Worm (Caenorhabditis elegans): ENCODE data around the gene T14G8.6.

Gene T14G8.6

DNA sequence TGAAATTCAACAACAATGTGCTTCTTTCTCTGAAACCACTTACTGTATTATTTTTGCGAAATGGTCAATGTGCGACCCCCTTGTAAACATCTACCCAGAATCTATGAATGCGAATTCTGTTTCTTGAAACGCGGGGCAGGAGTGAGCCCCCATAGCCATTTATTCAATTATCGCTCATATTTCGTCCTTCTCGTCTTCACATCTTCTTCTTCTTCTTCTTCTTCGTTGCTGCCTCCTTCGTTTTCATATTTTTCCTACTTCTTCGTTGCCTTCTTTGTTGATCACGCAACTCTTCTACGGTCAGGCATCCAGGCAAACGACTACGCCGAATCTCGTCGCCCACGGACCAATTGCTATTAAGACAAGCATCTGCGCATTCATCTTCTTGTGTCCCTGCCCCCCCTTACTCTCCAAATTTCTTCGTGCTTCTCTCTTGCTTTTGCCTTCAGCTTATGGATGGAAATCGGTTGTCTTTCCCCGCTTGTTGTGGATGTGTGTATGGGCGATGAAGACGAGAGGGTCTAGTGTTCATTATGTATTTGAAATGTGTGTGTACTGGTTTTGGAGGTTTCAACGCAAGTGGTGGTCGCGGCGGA, 39.5 kb upstream of the T14G8.6 start:
- TF ChIP-seq mep-1 (tag; optimal IDR thresholded peaks at IDR 0.05), result peak; percentile 16
- peak in 1 of 3 experiments; percentile 5 for TF ChIP-seq ceh-82 (tag; optimal IDR thresholded peaks at IDR 0.05)
- peak; percentile 51 for TF ChIP-seq lin-14 (GFP tag; optimal IDR thresholded peaks at IDR 0.05)
- no peak for TF ChIP-seq fkh-4 (tag; optimal IDR thresholded peaks at IDR 0.05; ENCODE audit: borderline replicate concordance)
- peak; percentile 9 for TF ChIP-seq dsc-1 (tag; optimal IDR thresholded peaks at IDR 0.05)
- TF ChIP-seq mdl-1 (tag; optimal IDR thresholded peaks at IDR 0.05), result no peak

DNA sequence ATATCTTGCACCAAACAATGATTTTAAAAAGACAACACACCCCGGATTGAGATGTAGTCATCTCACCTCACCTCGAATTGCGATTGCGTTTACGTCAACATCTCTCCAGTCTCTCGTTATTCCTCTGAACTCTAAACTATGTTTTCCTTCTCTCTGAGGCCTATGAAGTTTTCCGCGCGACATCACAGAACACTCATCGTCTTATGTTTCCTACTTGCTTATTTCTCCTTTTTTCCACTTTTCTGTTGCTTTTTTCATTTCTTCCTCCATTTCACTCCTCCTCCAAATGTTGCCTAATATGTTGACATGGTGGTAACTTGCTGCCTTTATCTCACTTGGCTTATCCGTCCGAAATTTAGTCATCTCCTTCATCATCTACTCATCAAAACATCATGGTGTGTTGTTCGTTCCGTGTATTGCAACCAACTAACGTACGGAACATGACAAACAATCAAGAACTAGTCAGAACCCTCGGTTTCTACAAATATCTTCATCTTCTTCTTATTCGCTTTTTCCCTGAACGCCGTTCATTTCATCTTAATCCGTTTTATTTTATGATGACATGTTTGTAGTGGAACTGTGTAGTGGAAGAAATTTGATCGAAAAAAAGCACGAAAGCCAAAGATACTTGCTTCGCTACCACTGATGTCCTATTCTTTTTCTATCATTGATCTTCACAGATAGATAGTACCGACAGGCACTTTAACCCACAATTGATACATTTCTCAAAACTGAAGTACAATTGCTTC, 36.7 kb upstream of the T14G8.6 start:
- TF ChIP-seq mep-1 (tag; optimal IDR thresholded peaks at IDR 0.05) (no peak), unc-62 (GFP tag; optimal IDR thresholded peaks at IDR 0.05) (no peak), efl-3 (GFP tag; optimal IDR thresholded peaks at IDR 0.05) (no peak), nhr-11 (tag; optimal IDR thresholded peaks at IDR 0.05) (no peak), efl-1 (optimal IDR thresholded peaks at IDR 0.05) (no peak), efl-1 (GFP tag; optimal IDR thresholded peaks at IDR 0.05 in 1 of 2) (peak in 1 of 2 experiments; percentile 43), rnt-1 (tag; optimal IDR thresholded peaks at IDR 0.05) (peak; percentile 5), snu-23 (GFP tag; optimal IDR thresholded peaks at IDR 0.05) (peak; percentile 66), dpl-1 (GFP tag; optimal IDR thresholded peaks at IDR 0.05) (no peak), F16B12.6 (tag; optimal IDR thresholded peaks at IDR 0.05) (no peak), blmp-1 (tag; optimal IDR thresholded peaks at IDR 0.05) (peak; percentile 54), fkh-8 (tag; optimal IDR thresholded peaks at IDR 0.05) (peak; percentile 51), swsn-7 (tag; optimal IDR thresholded peaks at IDR 0.05) (peak; percentile 36), zip-4 (GFP tag; optimal IDR thresholded peaks at IDR 0.05) (no peak), ceh-8 (GFP tag; optimal IDR thresholded peaks at IDR 0.05) (peak; percentile 1), sptf-1 (tag; optimal IDR thresholded peaks at IDR 0.05) (no peak), elt-3 (tag; optimal IDR thresholded peaks at IDR 0.05) (peak in 2 of 6 experiments; percentile 39 to 47), C04F5.9 (tag; optimal IDR thresholded peaks at IDR 0.05) (no peak), mef-2 (tag; optimal IDR thresholded peaks at IDR 0.05) (no peak), nhr-237 (tag; optimal IDR thresholded peaks at IDR 0.05) (no peak), hpl-2 (GFP tag; optimal IDR thresholded peaks at IDR 0.05) (no peak), nhr-20 (tag; optimal IDR thresholded peaks at IDR 0.05) (peak; percentile 55), sox-4 (tag; optimal IDR thresholded peaks at IDR 0.05) (no peak), lir-3 (tag; optimal IDR thresholded peaks at IDR 0.05; ENCODE audit: poor library complexity) (peak; percentile 5), mdl-1 (tag; optimal IDR thresholded peaks at IDR 0.05) (peak in 1 of 2 experiments; percentile 13), isw-1 (GFP tag; IDR thresholded peaks at IDR 0.05) (no peak), vab-15 (tag; optimal IDR thresholded peaks at IDR 0.05) (no peak), nhr-85 (tag) (peak; percentile 75), nhr-47 (tag; optimal IDR thresholded peaks at IDR 0.05) (peak; percentile 60), mab-9 (GFP tag; IDR thresholded peaks at IDR 0.05) (no peak), nhr-84 (tag; optimal IDR thresholded peaks at IDR 0.05) (no peak), nhr-19 (GFP tag; conservative IDR thresholded peaks at IDR 0.05) (peak; percentile 89), unc-30 (tag; optimal IDR thresholded peaks at IDR 0.05) (no peak), nhr-71 (tag; optimal IDR thresholded peaks at IDR 0.05) (peak; percentile 65), tbx-2 (tag; optimal IDR thresholded peaks at IDR 0.05) (peak; percentile 53), dsc-1 (tag; optimal IDR thresholded peaks at IDR 0.05) (peak; percentile 22), hlh-17 (GFP tag; optimal IDR thresholded peaks at IDR 0.05; ENCODE audit: borderline replicate concordance) (no peak), C34B4.2 (tag; optimal IDR thresholded peaks at IDR 0.05) (no peak), lin-14 (GFP tag; optimal IDR thresholded peaks at IDR 0.05) (peak; percentile 70), ceh-82 (tag; optimal IDR thresholded peaks at IDR 0.05) (peak in 1 of 3 experiments; percentile 44)

Measured in whole organism, L1 larva.